Fruit fly (Drosophila melanogaster) whole organism, wandering third instar larva: Measurements from ENCODE around the gene cyr.

Source experiments
- Dfd ChIP-seq: fragments of >200 bp; optimal IDR thresholded peaks from 2 replicates; lab custom pipeline; 2017; ENCODE audit warnings: missing biosample characterization, missing genetic modification characterization
- HLH106 ChIP-seq: fragments of 200-800 bp; optimal IDR thresholded peaks from 3 replicates; lab custom pipeline; 2019; ENCODE audit warnings: missing biosample characterization, mild to moderate bottlenecking, missing genetic modification characterization, moderate library complexity
- Hr78 ChIP-seq: fragments of >200 bp; optimal IDR thresholded peaks from 2 replicates; lab custom pipeline; 2017; ENCODE audit warnings: missing biosample characterization, missing genetic modification characterization
- Myc ChIP-seq: fragments of >200 bp; optimal IDR thresholded peaks from 2 replicates; lab custom pipeline; 2017
- OdsH ChIP-seq: fragments of 200-800 bp; sonication (Bioruptor generic); optimal IDR thresholded peaks from 2 replicates; lab custom pipeline; 2016; ENCODE audit warnings: missing biosample characterization, mild to moderate bottlenecking, missing genetic modification characterization
- br ChIP-seq: fragments of 200-800 bp; sonication (Bioruptor generic); optimal IDR thresholded peaks from 2 replicates; lab custom pipeline; 2016; ENCODE audit warnings: missing biosample characterization, missing genetic modification characterization
- dl ChIP-seq, 2 experiments: fragments of 175-275, 200-275 bp in 1 of 2; fragments of 200-275 bp in 1 of 2; sonication (Bioruptor generic); optimal IDR thresholded peaks; lab custom pipeline; 2018; ENCODE audit warnings: mild to moderate bottlenecking in 2 of 2, missing biosample characterization in 2 of 2, missing genetic modification characterization in 2 of 2, moderate library complexity in 2 of 2; ENCODE audit not compliant: partially characterized antibody in 2 of 2, insufficient read depth in 1 of 2
- dmrt93B ChIP-seq: fragments of 200-800 bp; sonication (Bioruptor generic); optimal IDR thresholded peaks from 2 replicates; lab custom pipeline; 2018; ENCODE audit warnings: missing biosample characterization, mild to moderate bottlenecking, missing genetic modification characterization
- foxo ChIP-seq, 2 experiments: fragments of 200-800 bp; sonication (Bioruptor generic); optimal IDR thresholded peaks; 2 replicates in 1 of 2; 3 replicates in 1 of 2; lab custom pipeline; 2016 to 2017; ENCODE audit warnings: missing biosample characterization in 2 of 2, missing genetic modification characterization in 2 of 2
- fru ChIP-seq: fragments of 200-800 bp; sonication (Bioruptor generic); optimal IDR thresholded peaks from 3 replicates; lab custom pipeline; 2016; ENCODE audit warnings: missing biosample characterization, mild to moderate bottlenecking, missing genetic modification characterization
- usp ChIP-seq: fragments of >200 bp; optimal IDR thresholded peaks from 2 replicates; lab custom pipeline; 2017; ENCODE audit warnings: missing biosample characterization, missing genetic modification characterization

DNA sequence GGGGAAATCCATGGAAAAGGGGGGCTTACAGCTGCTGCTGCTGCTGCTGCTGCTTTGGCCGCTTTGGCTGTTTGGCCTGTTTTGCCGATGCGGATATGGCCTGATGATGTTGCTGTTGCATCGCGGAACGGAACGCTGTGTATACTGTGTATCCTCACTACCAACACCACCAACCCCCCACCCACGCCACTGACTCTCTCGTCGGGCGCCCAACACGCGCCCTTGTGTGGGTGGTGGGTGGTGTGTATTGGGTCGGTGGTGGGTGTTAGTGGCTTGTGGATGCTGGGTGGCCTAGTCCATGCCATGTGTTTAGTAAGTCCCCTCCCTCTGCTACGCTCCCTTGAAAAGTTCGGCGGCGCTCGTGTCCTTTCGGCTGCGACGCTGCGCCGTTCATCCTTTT is 42.2 kb upstream of the cyr start:
- TF ChIP-seq Hr78, result no peak
- no peak for TF ChIP-seq foxo (GFP tag; optimal IDR thresholded peaks at IDR 0.05; lab: Kevin White, UChicago)
- no peak for TF ChIP-seq HLH106
- TF ChIP-seq br (GFP tag; lab: Kevin White, UChicago), result no peak
- TF ChIP-seq usp (GFP tag; lab: Kevin White, UChicago), result no peak
- no peak for TF ChIP-seq fru (GFP tag; lab: Kevin White, UChicago)
- no peak for TF ChIP-seq Myc (lab: Kevin White, UChicago)
- no peak for TF ChIP-seq dmrt93B (GFP tag; lab: Kevin White, UChicago)
- TF ChIP-seq OdsH (GFP tag; lab: Kevin White, UChicago), result no peak
- no peak for TF ChIP-seq dl (GFP tag; optimal IDR thresholded peaks at IDR 0.05; lab: Kevin White, UChicago; ENCODE audit: insufficient read depth in 1 of 2, partially characterized antibody in 2 of 2)
- TF ChIP-seq Dfd (GFP tag; lab: Kevin White, UChicago), result no peak
